Worm (Caenorhabditis elegans) whole organism, young adult: ENCODE data around the gene K08F8.7.

ENCODE experiments used
- F33H1.4 ChIP-seq: fragments of 200-800 bp; sonication (Bioruptor generic); IDR thresholded peaks from 2 replicates; pipeline ENCODE4 v1.3.6; 2022; ENCODE audit warnings: missing genetic modification reagents, missing genetic modification characterization, missing compliant biosample characterization
- F57C9.4 ChIP-seq: sonication (generic microtip); optimal IDR thresholded peaks from 2 replicates; lab custom pipeline; 2017; ENCODE audit warnings: mild to moderate bottlenecking, missing genetic modification characterization, missing compliant biosample characterization
- K11D2.4 ChIP-seq: fragments of 200-800 bp; sonication (Bioruptor generic); IDR thresholded peaks from 2 replicates; pipeline ENCODE4 v1.3.6; 2022; ENCODE audit warnings: missing genetic modification reagents, missing genetic modification characterization, missing compliant biosample characterization
- K12H6.12 ChIP-seq: fragments of 200-800 bp; sonication (Bioruptor generic); optimal IDR thresholded peaks from 2 replicates; lab custom pipeline; 2018; ENCODE audit warnings: mild to moderate bottlenecking, missing genetic modification characterization, missing compliant biosample characterization
- ZK185.1 ChIP-seq: sonication (generic microtip); optimal IDR thresholded peaks from 2 replicates; lab custom pipeline; 2016; ENCODE audit warnings: mild to moderate bottlenecking, missing genetic modification characterization, missing compliant biosample characterization; ENCODE audit not compliant: poor library complexity, severe bottlenecking
- akir-1 ChIP-seq: fragments of 200-800 bp; sonication (Bioruptor generic); optimal IDR thresholded peaks from 2 replicates; lab custom pipeline; 2018; ENCODE audit warnings: mild to moderate bottlenecking, missing genetic modification characterization, moderate library complexity, missing compliant biosample characterization
- ama-1 ChIP-seq, 3 experiments: fragments of 150-350 bp in 1 of 3; sonication (generic microtip) in 2 of 3; optimal IDR thresholded peaks; 2 replicates each; lab custom pipeline; 2014 to 2018; ENCODE audit warnings: missing biosample characterization in 2 of 3, missing genetic modification characterization in 2 of 3, missing genetic modification reagents in 2 of 3
- aptf-2 ChIP-seq: fragments of 200-800 bp; sonication (Bioruptor generic); conservative IDR thresholded peaks from 2 replicates; pipeline ENCODE4 v1.3.6; 2022; ENCODE audit warnings: missing genetic modification reagents, missing genetic modification characterization, missing compliant biosample characterization
- atf-7 ChIP-seq: sonication (generic microtip); optimal IDR thresholded peaks from 2 replicates; lab custom pipeline; 2017; ENCODE audit warnings: mild to moderate bottlenecking, missing genetic modification characterization, missing compliant biosample characterization
- attf-5 ChIP-seq: fragments of 200-800 bp; sonication (Bioruptor generic); optimal IDR thresholded peaks from 2 replicates; lab custom pipeline; 2018; ENCODE audit warnings: mild to moderate bottlenecking, missing genetic modification characterization, missing compliant biosample characterization
- bed-1 ChIP-seq: fragments of 200-800 bp; sonication (Bioruptor generic); IDR thresholded peaks from 2 replicates; pipeline ENCODE4 v1.3.6; 2022; ENCODE audit warnings: missing genetic modification reagents, missing genetic modification characterization, missing compliant biosample characterization
- cebp-1 ChIP-seq, 2 experiments: fragments of 200-800 bp in 1 of 2; sonication (Bioruptor generic) in 1 of 2; sonication (generic microtip) in 1 of 2; IDR thresholded peaks in 1 of 2; optimal IDR thresholded peaks in 1 of 2; 2 replicates each; pipeline versions ENCODE4 v1.3.6 to Lab custom; 2017 to 2022; ENCODE audit warnings: missing compliant biosample characterization in 2 of 2, missing genetic modification characterization in 2 of 2, mild to moderate bottlenecking in 1 of 2, missing genetic modification reagents in 1 of 2, moderate library complexity in 1 of 2
- cebp-2 ChIP-seq: fragments of 200-800 bp; sonication (Bioruptor generic); IDR thresholded peaks from 2 replicates; pipeline ENCODE4 v1.3.6; 2022; ENCODE audit warnings: missing genetic modification characterization, missing compliant biosample characterization
- ceh-27 ChIP-seq: fragments of 200-800 bp; sonication (Bioruptor generic); optimal IDR thresholded peaks from 2 replicates; lab custom pipeline; 2018; ENCODE audit warnings: mild to moderate bottlenecking, missing genetic modification characterization, moderate library complexity, missing compliant biosample characterization
- ceh-40 ChIP-seq: fragments of 200-800 bp; sonication (Bioruptor generic); IDR thresholded peaks from 2 replicates; pipeline ENCODE4 v1.3.6; 2022; ENCODE audit warnings: missing genetic modification characterization, missing compliant biosample characterization
- ceh-91 ChIP-seq: fragments of 200-800 bp; sonication (Bioruptor generic); IDR thresholded peaks from 2 replicates; pipeline ENCODE4 v1.3.6; 2022; ENCODE audit warnings: missing genetic modification reagents, missing genetic modification characterization, missing compliant biosample characterization
- die-1 ChIP-seq: sonication (generic microtip); optimal IDR thresholded peaks from 2 replicates; lab custom pipeline; 2016; ENCODE audit warnings: missing genotype, mild to moderate bottlenecking, missing genetic modification characterization, missing compliant biosample characterization
- dox-1 ChIP-seq: fragments of 200-800 bp; sonication (Bioruptor generic); IDR thresholded peaks from 2 replicates; pipeline ENCODE4 v1.3.6; 2022; ENCODE audit warnings: missing genetic modification reagents, missing genetic modification characterization, missing compliant biosample characterization
- ekl-4 ChIP-seq: fragments of 200-800 bp; sonication (Bioruptor generic); IDR thresholded peaks from 2 replicates; pipeline ENCODE4 v1.3.6; 2022; ENCODE audit warnings: missing genetic modification reagents, missing genetic modification characterization, missing compliant biosample characterization
- hlh-12 ChIP-seq: sonication (generic microtip); optimal IDR thresholded peaks from 2 replicates; lab custom pipeline; 2016; ENCODE audit warnings: missing genetic modification characterization, missing compliant biosample characterization
- hmg-1.2 ChIP-seq: fragments of 200-800 bp; sonication (Bioruptor generic); IDR thresholded peaks from 2 replicates; pipeline ENCODE4 v1.3.6; 2022; ENCODE audit warnings: missing genetic modification reagents, missing genetic modification characterization, missing compliant biosample characterization
- hmg-20 ChIP-seq: fragments of 200-800 bp; sonication (Bioruptor generic); IDR thresholded peaks from 2 replicates; pipeline ENCODE4 v1.3.6; 2022; ENCODE audit warnings: missing genetic modification reagents, missing genetic modification characterization, missing compliant biosample characterization
- let-607 ChIP-seq, 2 experiments: fragments of 200-800 bp in 1 of 2; sonication (Bioruptor generic) in 1 of 2; sonication (generic microtip) in 1 of 2; optimal IDR thresholded peaks; 2 replicates each; lab custom pipeline; 2016 to 2018; ENCODE audit warnings: mild to moderate bottlenecking in 2 of 2, missing compliant biosample characterization in 2 of 2, missing genetic modification characterization in 2 of 2, moderate library complexity in 2 of 2, missing genotype in 1 of 2
- lin-40 ChIP-seq: sonication (generic microtip); optimal IDR thresholded peaks from 2 replicates; lab custom pipeline; 2016; ENCODE audit warnings: missing genetic modification characterization, mild to moderate bottlenecking, missing compliant biosample characterization, missing genotype, missing genetic modification reagents
- lin-54 ChIP-seq: fragments of 200-800 bp; sonication (Bioruptor generic); optimal IDR thresholded peaks from 2 replicates; lab custom pipeline; 2018; ENCODE audit warnings: mild to moderate bottlenecking, missing genetic modification characterization, missing compliant biosample characterization
- madf-10 ChIP-seq: sonication (generic microtip); optimal IDR thresholded peaks from 2 replicates; lab custom pipeline; 2016; ENCODE audit warnings: mild to moderate bottlenecking, missing genetic modification characterization, missing compliant biosample characterization
- mcd-1 ChIP-seq: fragments of 200-800 bp; sonication (Bioruptor generic); IDR thresholded peaks from 2 replicates; pipeline ENCODE4 v1.3.6; 2022; ENCODE audit warnings: missing genetic modification reagents, missing genetic modification characterization, missing compliant biosample characterization
- nfya-2 ChIP-seq: fragments of 200-800 bp; sonication (Bioruptor generic); IDR thresholded peaks from 2 replicates; pipeline ENCODE4 v1.3.6; 2022; ENCODE audit warnings: missing genetic modification reagents, missing genetic modification characterization, missing compliant biosample characterization
- nfyb-1 ChIP-seq: fragments of 200-800 bp; sonication (Bioruptor generic); IDR thresholded peaks from 2 replicates; pipeline ENCODE4 v1.3.6; 2022; ENCODE audit warnings: missing genetic modification reagents, missing genetic modification characterization, missing compliant biosample characterization
- nhr-27 ChIP-seq: fragments of 200-800 bp; sonication (Bioruptor generic); optimal IDR thresholded peaks from 2 replicates; lab custom pipeline; 2018; ENCODE audit warnings: mild to moderate bottlenecking, missing genetic modification characterization, moderate library complexity, missing compliant biosample characterization
- nhr-80 ChIP-seq: sonication (generic microtip); optimal IDR thresholded peaks from 2 replicates; lab custom pipeline; 2016; ENCODE audit warnings: missing genetic modification characterization, missing compliant biosample characterization
- pha-4 ChIP-seq: fragments of 150-350 bp; sonication (generic microtip); optimal IDR thresholded peaks from 2 replicates; lab custom pipeline; 2014; ENCODE audit warnings: missing biosample characterization, missing genetic modification reagents, missing genetic modification characterization
- repo-1 ChIP-seq: sonication (generic microtip); optimal IDR thresholded peaks from 2 replicates; lab custom pipeline; 2017; ENCODE audit warnings: mild to moderate bottlenecking, missing genetic modification characterization, missing compliant biosample characterization
- snpc-3.4 ChIP-seq: sonication (generic microtip); optimal IDR thresholded peaks from 2 replicates; lab custom pipeline; 2017; ENCODE audit warnings: missing genetic modification characterization, mild to moderate bottlenecking, missing compliant biosample characterization, antibody characterized with exemption, moderate library complexity, missing genotype, missing genetic modification reagents
- snpc-4 ChIP-seq, 5 experiments: fragments of 150-350 bp in 1 of 5; sonication (generic microtip) in 4 of 5; optimal IDR thresholded peaks; 2 replicates each; lab custom pipeline; 2014 to 2018; ENCODE audit warnings: missing genetic modification characterization in 5 of 5, missing biosample characterization in 3 of 5, antibody characterized with exemption in 2 of 5, mild to moderate bottlenecking in 2 of 5, missing compliant biosample characterization in 2 of 5, missing genotype in 2 of 5, moderate library complexity in 2 of 5, missing genetic modification reagents in 1 of 5
- tbp1 ChIP-seq: fragments of 200-800 bp; sonication (Bioruptor generic); optimal IDR thresholded peaks from 2 replicates; lab custom pipeline; 2018; ENCODE audit warnings: mild to moderate bottlenecking, missing genetic modification characterization, missing compliant biosample characterization
- tbx-9 ChIP-seq: sonication (generic microtip); optimal IDR thresholded peaks from 2 replicates; lab custom pipeline; 2016; ENCODE audit warnings: borderline replicate concordance, missing genetic modification characterization, inconsistent platforms, missing compliant biosample characterization
- unc-62 ChIP-seq: fragments of 150-350 bp; optimal IDR thresholded peaks from 2 replicates; lab custom pipeline; 2014; ENCODE audit warnings: missing biosample characterization, missing genetic modification reagents, missing genetic modification characterization
- zfh-2 ChIP-seq: fragments of 200-800 bp; sonication (Bioruptor generic); conservative IDR thresholded peaks from 2 replicates; pipeline ENCODE4 v1.3.6; 2022; ENCODE audit warnings: missing genetic modification reagents, missing genetic modification characterization, missing compliant biosample characterization
- ztf-25 ChIP-seq: fragments of 200-800 bp; sonication (Bioruptor generic); IDR thresholded peaks from 2 replicates; pipeline ENCODE4 v1.3.6; 2022; ENCODE audit warnings: missing genetic modification reagents, missing genetic modification characterization, missing compliant biosample characterization
- ztf-26 ChIP-seq: sonication (generic microtip); optimal IDR thresholded peaks from 2 replicates; lab custom pipeline; 2017; ENCODE audit warnings: missing genetic modification characterization, missing compliant biosample characterization
- ztf-6 ChIP-seq: fragments of 200-800 bp; sonication (Bioruptor generic); IDR thresholded peaks from 2 replicates; pipeline ENCODE4 v1.3.6; 2022; ENCODE audit warnings: missing genetic modification reagents, missing genetic modification characterization, missing compliant biosample characterization

Gene K08F8.7

DNA sequence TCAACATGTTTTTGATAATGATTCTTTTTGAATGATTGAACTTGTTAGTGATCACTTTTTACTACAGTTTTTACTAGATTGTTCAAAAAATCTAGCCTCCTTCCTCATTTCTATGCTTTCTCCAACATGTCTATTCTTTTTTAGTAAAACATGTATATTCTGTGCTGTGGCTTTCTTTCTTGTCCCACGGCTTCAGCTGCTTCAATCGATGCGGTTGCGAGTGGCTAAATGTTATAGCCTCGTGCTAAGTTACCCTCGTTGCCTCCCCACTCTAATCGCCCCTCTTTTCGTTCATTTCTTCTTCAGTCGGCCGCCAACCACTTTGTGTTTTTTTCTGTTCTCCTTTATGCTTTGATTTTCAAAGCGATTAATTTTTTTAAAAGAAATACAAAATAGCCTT is 30.7 kb upstream of the K08F8.7 start (continued):
- TF ChIP-seq ztf-26: no peak
- TF ChIP-seq nhr-27 (tag; lab: Kevin White, UChicago): no peak
- TF ChIP-seq tbp1 (GFP tag; lab: Kevin White, UChicago): no peak

- TF ChIP-seq ceh-40 (GFP tag; lab: Robert Waterston, UW) (no peak), let-607 (tag; optimal IDR thresholded peaks at IDR 0.05; lab: Kevin White, UChicago) (peak in 1 of 2 experiments; percentile 29), nhr-80 (tag; lab: Kevin White, UChicago) (peak; percentile 21), ceh-27 (GFP tag; lab: Kevin White, UChicago) (peak; percentile 24), ekl-4 (no peak), ama-1 (optimal IDR thresholded peaks at IDR 0.05; lab: Kevin White, UChicago) (peak; percentile 81), ama-1 (GFP tag; optimal IDR thresholded peaks at IDR 0.05; lab: Kevin White, UChicago) (no peak), akir-1 (no peak), zfh-2 (peak; percentile 92), cebp-1 (GFP tag; IDR thresholded peaks at IDR 0.05; lab: Robert Waterston, UW) (no peak), cebp-1 (tag; optimal IDR thresholded peaks at IDR 0.05; lab: Kevin White, UChicago) (peak; percentile 50), K11D2.4 (GFP tag; lab: Robert Waterston, UW) (no peak), die-1 (tag; lab: Kevin White, UChicago) (no peak), nfyb-1 (GFP tag; lab: Robert Waterston, UW) (peak; percentile 61; the same call in 1 of the 2 replicates), ztf-26 (no peak), hmg-1.2 (GFP tag; lab: Robert Waterston, UW) (peak; percentile 4; the same call in 1 of the 2 replicates), snpc-4 (GFP tag; optimal IDR thresholded peaks at IDR 0.05; lab: Kevin White, UChicago) (no peak), snpc-4 (tag; optimal IDR thresholded peaks at IDR 0.05; lab: Kevin White, UChicago) (peak in 2 of 4 experiments; percentile 3 to 18), lin-54 (GFP tag; lab: Kevin White, UChicago) (no peak), ZK185.1 (no peak), snpc-3.4 (no peak), attf-5 (peak; percentile 27), K12H6.12 (tag; lab: Kevin White, UChicago) (peak; percentile 11), bed-1 (GFP tag; lab: Robert Waterston, UW) (no peak), mcd-1 (peak; percentile 34; the same call in 1 of the 2 replicates), ztf-25 (GFP tag; lab: Robert Waterston, UW) (no peak), ceh-91 (GFP tag; lab: Robert Waterston, UW) (no peak), cebp-2 (GFP tag; lab: Robert Waterston, UW) (no peak), madf-10 (tag; lab: Kevin White, UChicago) (peak; percentile 88), hmg-20 (GFP tag; lab: Robert Waterston, UW) (no peak), unc-62 (no peak), repo-1 (tag; lab: Kevin White, UChicago) (no peak), ztf-6 (GFP tag; lab: Robert Waterston, UW) (no peak), F33H1.4 (GFP tag; lab: Robert Waterston, UW) (no peak), atf-7 (tag; lab: Kevin White, UChicago) (peak; percentile 12), lin-40 (tag; lab: Kevin White, UChicago) (peak; percentile 7), aptf-2 (GFP tag; lab: Robert Waterston, UW) (no peak), pha-4 (tag; lab: Kevin White, UChicago) (no peak), nfya-2 (GFP tag; lab: Robert Waterston, UW) (no peak), dox-1 (GFP tag; lab: Robert Waterston, UW) (peak; percentile 40; the same call in 1 of the 2 replicates), F57C9.4 (tag; lab: Kevin White, UChicago) (no peak), tbx-9 (tag; lab: Kevin White, UChicago) (no peak), hlh-12 (tag; lab: Kevin White, UChicago) (no peak)
These were observed 29.2 kb upstream of the K08F8.7 start for ce11 chrII:8784235-8784928.
